Fruit fly (Drosophila melanogaster): Measurements from ENCODE around the gene CG1074.

The CG1074 gene

DNA sequence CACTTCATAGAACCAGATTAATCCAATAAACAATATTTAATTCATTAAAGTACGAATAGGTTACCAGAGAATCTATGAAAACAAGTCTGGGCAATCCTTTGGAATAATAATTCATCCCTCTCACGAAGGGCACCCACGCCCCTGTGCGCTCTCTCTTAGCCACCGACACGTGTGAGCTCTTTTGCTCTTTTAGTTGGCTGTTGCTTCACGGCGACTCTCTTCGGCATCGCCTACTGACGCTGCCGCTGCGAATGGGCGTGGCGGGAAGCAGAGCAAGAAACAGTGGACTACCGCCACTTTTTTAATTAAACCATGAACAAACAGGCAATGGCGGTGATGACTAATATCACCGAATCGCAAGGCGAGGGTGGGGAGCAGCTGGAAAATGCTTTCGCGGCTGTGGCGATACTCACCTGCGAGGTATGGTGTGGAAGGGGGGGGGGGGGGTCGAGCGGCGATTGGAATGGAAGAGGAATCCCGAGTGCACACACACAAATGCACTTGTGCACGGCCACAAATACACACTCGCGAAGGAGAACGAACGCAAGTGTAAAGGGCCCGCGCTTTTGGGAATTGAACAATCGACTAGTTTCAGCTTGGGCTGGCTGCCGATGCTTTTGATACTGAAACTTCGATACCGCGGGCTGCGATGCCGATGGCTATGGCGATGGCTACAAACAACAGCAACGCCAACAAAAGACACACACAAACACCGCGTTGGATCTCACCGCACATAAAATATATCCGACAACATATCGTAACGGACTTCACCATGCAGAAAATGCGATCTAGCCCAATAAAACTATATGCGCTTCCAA lies 44.7 kb downstream of the CG1074 start (continued):
- TF ChIP-seq CG6808 (GFP tag; optimal IDR thresholded peaks at IDR 0.05): peak; percentile 58
- TF ChIP-seq eg (GFP tag; IDR thresholded peaks at IDR 0.05): peak; percentile 86
- TF ChIP-seq acj6 (GFP tag; optimal IDR thresholded peaks at IDR 0.05): peak; percentile 89
- TF ChIP-seq esn (GFP tag; optimal IDR thresholded peaks at IDR 0.05): peak; percentile 95
- TF ChIP-seq CG15336 (GFP tag; IDR thresholded peaks at IDR 0.05): peak; percentile 78
- peak; percentile 57 to 78 for TF ChIP-seq salr (GFP tag; optimal IDR thresholded peaks at IDR 0.05)
- TF ChIP-seq CG8119 (GFP tag; IDR thresholded peaks at IDR 0.05): peak; percentile 82
- peak; percentile 77 for TF ChIP-seq CG32006 (GFP tag; optimal IDR thresholded peaks at IDR 0.05)
- TF ChIP-seq CG3919 (GFP tag; optimal IDR thresholded peaks at IDR 0.05): peak; percentile 92
- peak; percentile 43 for TF ChIP-seq dsx (GFP tag; optimal IDR thresholded peaks at IDR 0.05; ENCODE audit: poor library complexity, severe bottlenecking)

DNA sequence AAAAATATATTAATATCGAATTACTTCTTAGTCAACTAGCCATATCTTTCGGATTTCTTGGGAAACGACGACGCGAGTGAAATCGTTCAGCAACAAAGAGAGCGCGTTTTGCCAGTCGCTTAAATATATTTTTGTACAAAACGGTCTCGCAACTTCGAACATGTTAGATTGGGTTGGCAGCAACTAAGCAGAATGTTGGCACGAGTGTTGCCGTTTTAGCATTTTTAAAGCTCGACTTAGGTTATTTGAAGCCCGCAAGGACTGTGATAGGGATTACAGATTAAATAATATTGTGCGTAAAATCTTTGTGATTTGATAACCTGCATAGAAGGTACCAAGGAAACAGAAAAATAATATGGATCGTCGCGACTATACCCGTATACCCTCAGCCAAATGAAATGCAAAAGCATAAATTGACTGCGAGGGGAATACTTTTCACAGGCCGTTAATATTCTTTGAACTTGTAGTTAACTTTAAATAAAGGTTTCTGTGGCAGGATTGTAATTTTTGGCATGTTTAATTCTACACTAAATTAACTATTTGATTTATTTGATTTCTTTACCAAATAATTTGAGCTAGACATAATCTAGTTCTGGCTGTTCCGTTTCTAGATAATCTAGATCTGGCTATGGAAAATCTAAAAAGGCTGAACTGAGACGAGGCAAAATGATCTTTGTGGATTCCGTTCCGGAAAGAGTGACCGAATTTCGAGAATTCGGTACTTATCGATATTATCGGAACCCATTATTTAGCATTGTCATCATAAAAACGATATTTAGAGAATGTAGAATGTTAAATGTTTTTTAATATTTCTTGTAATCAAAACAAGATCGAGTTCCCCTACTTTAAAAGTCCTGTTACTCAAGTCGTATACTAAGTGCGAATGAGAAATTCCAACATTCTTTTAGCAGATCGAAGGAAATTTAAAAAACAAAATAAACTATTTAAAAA lies 45.5 kb downstream of the CG1074 start, which contains the start of gene CG31523:
CG31523 (minus strand) TSS at position 170 of the 951 bp plus-strand sequence.
- TF ChIP-seq Eip78C (GFP tag) (peak; percentile 56), CG34406 (GFP tag; optimal IDR thresholded peaks at IDR 0.05) (no peak)

DNA sequence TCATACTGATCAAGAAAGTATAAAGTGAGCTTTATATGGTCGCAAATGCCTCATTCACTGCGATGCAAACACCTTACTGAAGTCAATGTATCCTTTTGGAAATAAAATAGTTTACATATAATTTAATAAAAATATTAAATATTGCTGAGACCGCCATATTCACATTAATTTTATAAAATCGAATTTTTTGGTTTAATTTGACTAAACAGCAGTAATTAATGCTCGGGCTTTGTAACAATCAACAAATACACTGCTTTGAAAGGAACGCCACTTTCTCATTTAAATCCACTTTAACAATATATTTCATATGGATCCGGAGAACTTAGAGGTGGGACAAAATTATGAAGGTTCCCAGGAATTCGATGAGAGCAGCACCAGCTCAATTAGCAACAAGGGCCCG lies 46.7 kb downstream of the CG1074 start, which contains the start of gene sac:
sac (plus strand) TSS at position 301 of the 400 bp plus-strand sequence.
- TF ChIP-seq Hr38 (GFP tag; optimal IDR thresholded peaks at IDR 0.05) (no peak), Sox14 (GFP tag; optimal IDR thresholded peaks at IDR 0.05) (no peak), Met (GFP tag; optimal IDR thresholded peaks at IDR 0.05) (no peak), fkh (GFP tag; optimal IDR thresholded peaks at IDR 0.05) (no peak), spab (GFP tag; optimal IDR thresholded peaks at IDR 0.05) (no peak)

DNA sequence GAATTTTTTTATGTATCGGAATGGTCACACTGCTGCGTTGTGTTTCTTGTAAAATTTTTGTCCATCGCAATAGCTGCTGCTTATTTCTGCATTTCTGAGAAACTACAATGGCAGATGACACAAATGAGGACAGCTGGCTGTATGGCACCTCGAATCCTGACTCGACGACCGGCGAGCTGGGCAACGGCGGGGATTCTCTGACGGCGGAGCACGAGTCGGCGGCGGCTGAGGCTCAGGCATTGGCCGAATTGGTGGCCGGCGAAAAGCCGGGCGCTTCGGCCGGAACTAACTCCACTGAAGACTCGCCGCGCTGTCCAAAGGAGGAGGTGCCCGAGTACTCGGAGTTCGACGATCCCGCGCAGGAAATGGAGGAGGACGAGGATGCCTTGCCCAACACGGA lies 51.2 kb downstream of the CG1074 start, which contains the start of gene Fip1:
Fip1 (plus strand) TSS at position 10 of the 400 bp plus-strand sequence.
- no peak for TF ChIP-seq lz (GFP tag; optimal IDR thresholded peaks at IDR 0.05)

All from whole organism, prepupa.